Fruit fly (Drosophila melanogaster): ENCODE results near the gene Kap-alpha1.

Kap-alpha1 gene

DNA sequence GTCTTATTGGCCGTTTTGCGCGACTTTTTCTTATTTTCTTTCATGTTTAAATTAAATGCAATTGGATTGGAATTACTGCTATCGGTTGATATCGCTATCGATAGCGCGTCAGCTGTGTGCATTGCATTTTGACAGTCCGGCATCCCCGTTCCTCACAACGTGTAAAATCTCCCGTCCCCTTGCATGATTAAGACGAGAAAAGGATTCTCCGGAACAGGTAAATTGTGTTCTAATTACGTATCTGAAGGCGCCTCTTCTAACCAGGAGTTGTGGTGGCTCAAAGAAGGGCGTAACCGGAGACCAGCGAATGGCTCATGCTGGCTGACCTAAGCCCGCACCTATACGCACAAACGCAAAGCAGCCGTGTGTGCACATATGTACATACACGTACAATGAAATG is at the start of gene Kap-alpha1, which contains the start of gene CG14104 (continued):
- TF ChIP-seq tap (tag; optimal IDR thresholded peaks at IDR 0.05), result no peak
- TF ChIP-seq aop (GFP tag; IDR thresholded peaks at IDR 0.05), result no peak
- no peak for TF ChIP-seq CG32772 (GFP tag; IDR thresholded peaks at IDR 0.05)
- no peak for TF ChIP-seq CG43689 (GFP tag; IDR thresholded peaks at IDR 0.05)
- no peak for TF ChIP-seq CG14050 (GFP tag; IDR thresholded peaks at IDR 0.05)
- no peak for TF ChIP-seq Hand (GFP tag; optimal IDR thresholded peaks at IDR 0.05)
- no peak for TF ChIP-seq her (GFP tag; optimal IDR thresholded peaks at IDR 0.05)
- TF ChIP-seq Xbp1 (GFP tag; optimal IDR thresholded peaks at IDR 0.05), result no peak
- TF ChIP-seq CG34376 (GFP tag; optimal IDR thresholded peaks at IDR 0.05), result no peak
- TF ChIP-seq CG3838 (GFP tag; optimal IDR thresholded peaks at IDR 0.05), result no peak
- TF ChIP-seq CG12299 (tag; optimal IDR thresholded peaks at IDR 0.05), result no peak
- TF ChIP-seq ab (GFP tag; optimal IDR thresholded peaks at IDR 0.05), result no peak
- TF ChIP-seq run (tag; optimal IDR thresholded peaks at IDR 0.05), result no peak
- TF ChIP-seq CG11085 (GFP tag; IDR thresholded peaks at IDR 0.05), result no peak
- TF ChIP-seq abd-A (tag; optimal IDR thresholded peaks at IDR 0.05), result no peak
- no peak for TF ChIP-seq en (GFP tag; optimal IDR thresholded peaks at IDR 0.05)
- TF ChIP-seq maf-S (GFP tag; optimal IDR thresholded peaks at IDR 0.05), result no peak
- TF ChIP-seq Antp (GFP tag; optimal IDR thresholded peaks at IDR 0.05), result no peak
- no peak for TF ChIP-seq CG10654 (GFP tag; optimal IDR thresholded peaks at IDR 0.05)
- no peak for TF ChIP-seq GATAe (GFP tag; conservative IDR thresholded peaks at IDR 0.05)
- no peak for TF ChIP-seq cato (GFP tag; optimal IDR thresholded peaks at IDR 0.05; ENCODE audit: borderline replicate concordance)
- peak; percentile 50; the same call in 1 of the 2 replicates for TF ChIP-seq nerfin-2 (GFP tag; IDR thresholded peaks at IDR 0.05; ENCODE audit: partially characterized antibody)
- TF ChIP-seq CG1233 (GFP tag; optimal IDR thresholded peaks at IDR 0.05), result no peak
- no peak for TF ChIP-seq CG18262 (tag; optimal IDR thresholded peaks at IDR 0.05)
- TF ChIP-seq H15 (GFP tag; IDR thresholded peaks at IDR 0.05), result no peak
- no peak for TF ChIP-seq D19B (GFP tag; optimal IDR thresholded peaks at IDR 0.05)
- no peak for TF ChIP-seq Taf1 (GFP tag; IDR thresholded peaks at IDR 0.05)
- TF ChIP-seq Fer3 (tag; optimal IDR thresholded peaks at IDR 0.05), result no peak
- TF ChIP-seq ATbp (GFP tag; optimal IDR thresholded peaks at IDR 0.05), result no peak
- no peak for TF ChIP-seq grn (GFP tag; optimal IDR thresholded peaks at IDR 0.05)
- no peak for TF ChIP-seq CG10431 (GFP tag; optimal IDR thresholded peaks at IDR 0.05)
- TF ChIP-seq Dad (GFP tag; optimal IDR thresholded peaks at IDR 0.05), result no peak
- no peak for TF ChIP-seq CG10543 (GFP tag; optimal IDR thresholded peaks at IDR 0.05)
- no peak for TF ChIP-seq Hey (tag; optimal IDR thresholded peaks at IDR 0.05)
- TF ChIP-seq CG2199 (GFP tag; IDR thresholded peaks at IDR 0.05), result 0 out of 3 replicates have a peak, but pooled peaks have one; percentile 35
- TF ChIP-seq CG31441 (GFP tag; IDR thresholded peaks at IDR 0.05), result no peak
- TF ChIP-seq eyg (GFP tag; optimal IDR thresholded peaks at IDR 0.05), result no peak
- no peak for TF ChIP-seq Hr39 (optimal IDR thresholded peaks at IDR 0.05)
- peak; percentile 9 for TF ChIP-seq CG12155 (GFP tag; optimal IDR thresholded peaks at IDR 0.05)
- no peak for TF ChIP-seq usp (GFP tag; optimal IDR thresholded peaks at IDR 0.05)
- no peak for TF ChIP-seq CG18599 (GFP tag; optimal IDR thresholded peaks at IDR 0.05)
- TF ChIP-seq gt (GFP tag; IDR thresholded peaks at IDR 0.05), result no peak
- no peak for TF ChIP-seq fd3F (GFP tag; optimal IDR thresholded peaks at IDR 0.05)
- peak; percentile 73; the same call in 3 of the 4 replicates for TF ChIP-seq Dll (GFP tag; IDR thresholded peaks at IDR 0.05; ENCODE audit: partially characterized antibody)
- no peak for TF ChIP-seq vfl (GFP tag; optimal IDR thresholded peaks at IDR 0.05)
- TF ChIP-seq al (GFP tag; IDR thresholded peaks at IDR 0.05), result no peak
- no peak for TF ChIP-seq CG7357 (GFP tag; IDR thresholded peaks at IDR 0.05)
- no peak for TF ChIP-seq CG3847 (GFP tag; IDR thresholded peaks at IDR 0.05)
- TF ChIP-seq ash1 (GFP tag; optimal IDR thresholded peaks at IDR 0.05), result no peak
- no peak for TF ChIP-seq chif (GFP tag; optimal IDR thresholded peaks at IDR 0.05)
- TF ChIP-seq NFAT (GFP tag; IDR thresholded peaks at IDR 0.05), result no peak
- TF ChIP-seq CG12391 (tag; optimal IDR thresholded peaks at IDR 0.05), result no peak
- no peak for TF ChIP-seq CG9932 (GFP tag; IDR thresholded peaks at IDR 0.05)

Measured in whole organism, embryonic.